Worm (Caenorhabditis elegans) whole organism, L4/young adult: ENCODE results near the gene scl-2.

Experiments used
- dao-5 ChIP-seq: sonication (generic microtip); optimal IDR thresholded peaks from 2 replicates; lab custom pipeline; 2016; ENCODE audit warnings: missing genotype, missing genetic modification characterization, moderate library complexity, missing compliant biosample characterization
- him-1 ChIP-seq: sonication (generic microtip); optimal IDR thresholded peaks from 2 replicates; lab custom pipeline; 2016; ENCODE audit warnings: missing genotype, missing genetic modification reagents, missing genetic modification characterization, missing compliant biosample characterization

ce11 chrIV:13082106-13082505, 24.6 kb downstream of the scl-2 start:
- TF ChIP-seq him-1: no peak
- TF ChIP-seq dao-5: no peak
